Worm (Caenorhabditis elegans): ENCODE results near the gene cept-2.

cept-2 gene

DNA sequence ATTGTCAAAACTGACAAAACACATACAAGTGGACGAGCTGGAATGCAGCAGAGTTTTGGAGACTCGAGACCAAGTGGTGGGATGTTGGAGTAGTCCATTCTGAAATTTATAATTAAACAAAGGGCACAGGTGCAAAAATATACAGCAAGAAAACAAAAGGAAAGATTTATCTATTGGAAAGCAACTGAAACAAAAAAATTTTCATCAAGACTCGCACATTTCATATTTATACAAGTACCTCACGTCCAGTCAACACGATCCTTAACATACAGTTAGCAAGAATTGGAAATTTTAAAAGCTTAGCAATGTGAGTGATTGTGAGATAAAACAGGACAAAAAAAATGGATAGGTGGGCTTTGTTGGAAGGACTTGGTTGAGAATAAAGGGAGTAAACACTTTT lies 33.3 kb upstream of the cept-2 start, which contains the start of gene F47B8.1:
Gene F47B8.1, minus strand, starts transcription at position 101 of the 400 bp plus-strand sequence.
- TF ChIP-seq hrde-1 (tag; optimal IDR thresholded peaks at IDR 0.05; ENCODE audit: borderline replicate concordance) (no peak), F49E8.2 (tag; optimal IDR thresholded peaks at IDR 0.05; ENCODE audit: insufficient read depth) (no peak), tbp1 (GFP tag; optimal IDR thresholded peaks at IDR 0.05) (no peak), F33H1.4 (GFP tag; IDR thresholded peaks at IDR 0.05) (no peak), ceh-40 (GFP tag; IDR thresholded peaks at IDR 0.05) (no peak), lin-40 (tag; optimal IDR thresholded peaks at IDR 0.05) (no peak), akir-1 (GFP tag; optimal IDR thresholded peaks at IDR 0.05) (no peak), pha-4 (tag; optimal IDR thresholded peaks at IDR 0.05) (no peak), ccch-3 (GFP tag; optimal IDR thresholded peaks at IDR 0.05) (no peak), F52B5.7 (tag; optimal IDR thresholded peaks at IDR 0.05) (no peak), let-607 (tag; optimal IDR thresholded peaks at IDR 0.05) (no peak), Y79H2A.3 (GFP tag; conservative IDR thresholded peaks at IDR 0.05) (no peak), tlf-1 (GFP tag; optimal IDR thresholded peaks at IDR 0.05) (no peak), C17E4.6 (GFP tag; IDR thresholded peaks at IDR 0.05) (no peak), gei-17 (GFP tag; optimal IDR thresholded peaks at IDR 0.05) (no peak), zim-3 (tag; optimal IDR thresholded peaks at IDR 0.05) (no peak)

DNA sequence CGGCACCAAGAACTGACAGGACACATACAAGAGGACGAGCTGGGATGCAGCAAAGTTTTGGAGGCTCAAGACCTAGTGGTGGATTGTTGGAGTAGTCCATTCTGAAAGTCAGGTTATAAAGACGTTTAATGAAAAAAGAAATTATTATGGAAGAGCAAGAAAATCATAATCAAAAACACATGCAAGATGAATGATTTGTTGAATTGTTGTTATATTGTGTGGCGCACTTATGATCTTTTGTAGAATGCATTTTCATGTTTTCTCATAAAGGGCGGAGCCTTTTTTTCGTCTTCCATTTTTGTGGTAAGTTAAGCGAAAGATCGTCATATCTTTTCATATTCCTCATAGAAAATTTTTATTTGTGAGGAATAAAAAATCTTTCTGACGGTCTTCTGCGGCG lies 31.0 kb upstream of the cept-2 start, which contains the start of gene F47B8.2:
Gene F47B8.2, minus strand, starts transcription at position 101 of the 400 bp plus-strand sequence.
- no peak for TF ChIP-seq atf-7 (tag; optimal IDR thresholded peaks at IDR 0.05)
- TF ChIP-seq hlh-26 (GFP tag; conservative IDR thresholded peaks at IDR 0.05) = no peak
- TF ChIP-seq F55B11.4 (tag; optimal IDR thresholded peaks at IDR 0.05; ENCODE audit: borderline replicate concordance, insufficient read depth) = no peak
- no peak for TF ChIP-seq egl-44 (GFP tag; IDR thresholded peaks at IDR 0.05)
- no peak for TF ChIP-seq C06A6.2 (GFP tag; conservative IDR thresholded peaks at IDR 0.05)
- no peak for TF ChIP-seq F33H1.4 (GFP tag; IDR thresholded peaks at IDR 0.05)
- TF ChIP-seq egl-18 (GFP tag; IDR thresholded peaks at IDR 0.05) = no peak
- TF ChIP-seq let-607 (tag; optimal IDR thresholded peaks at IDR 0.05) = no peak
- no peak for TF ChIP-seq lir-1 (GFP tag; conservative IDR thresholded peaks at IDR 0.05)
- no peak for TF ChIP-seq bed-1 (GFP tag; IDR thresholded peaks at IDR 0.05)
- TF ChIP-seq lin-35 (GFP tag; optimal IDR thresholded peaks at IDR 0.05) = no peak
- no peak for TF ChIP-seq hmg-1.2 (GFP tag; IDR thresholded peaks at IDR 0.05)
- no peak for TF ChIP-seq Y67H2A.10 (GFP tag; conservative IDR thresholded peaks at IDR 0.05)
- no peak for TF ChIP-seq ztf-25 (GFP tag; IDR thresholded peaks at IDR 0.05)
- no peak for TF ChIP-seq dpl-1 (GFP tag; optimal IDR thresholded peaks at IDR 0.05)
- no peak for TF ChIP-seq madf-3 (GFP tag; IDR thresholded peaks at IDR 0.05)
- no peak for TF ChIP-seq mxl-1 (tag; optimal IDR thresholded peaks at IDR 0.05)
- TF ChIP-seq sea-2 (GFP tag; IDR thresholded peaks at IDR 0.05) = no peak

DNA sequence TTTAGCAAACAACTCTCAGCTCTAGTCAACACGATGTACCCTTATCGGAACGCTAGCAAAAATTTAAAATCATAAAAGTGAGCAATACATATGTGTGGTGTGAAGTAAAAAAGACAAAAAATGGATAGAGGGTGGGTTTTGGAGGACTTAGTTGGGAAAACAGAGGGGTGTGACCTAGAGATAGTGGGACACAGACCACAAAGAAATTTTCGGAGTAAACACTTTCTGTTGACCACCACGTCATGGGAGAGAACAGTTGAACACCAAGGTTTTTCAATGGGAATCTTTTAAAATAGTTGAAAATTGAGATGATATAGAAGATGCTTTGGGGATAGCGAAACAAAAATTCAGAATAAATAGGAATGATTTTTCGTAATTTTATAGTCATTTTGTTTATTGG lies 30.4 kb upstream of the cept-2 start:
- TF ChIP-seq lin-54 (GFP tag; optimal IDR thresholded peaks at IDR 0.05) (no peak), ccch-3 (GFP tag; optimal IDR thresholded peaks at IDR 0.05) (no peak), let-526 (GFP tag; IDR thresholded peaks at IDR 0.05) (no peak), egl-18 (GFP tag; IDR thresholded peaks at IDR 0.05) (no peak), madf-10 (tag; optimal IDR thresholded peaks at IDR 0.05) (no peak), nhr-80 (tag; optimal IDR thresholded peaks at IDR 0.05) (no peak), bed-2 (GFP tag; IDR thresholded peaks at IDR 0.05) (no peak), Y95B8A.8 (GFP tag; IDR thresholded peaks at IDR 0.05) (no peak), Y67H2A.10 (GFP tag; conservative IDR thresholded peaks at IDR 0.05) (no peak), F52B5.7 (tag; optimal IDR thresholded peaks at IDR 0.05) (no peak), hmg-1.2 (GFP tag; IDR thresholded peaks at IDR 0.05) (no peak), hmg-20 (GFP tag; IDR thresholded peaks at IDR 0.05) (no peak), madf-8 (GFP tag; conservative IDR thresholded peaks at IDR 0.05) (no peak), lir-1 (GFP tag; conservative IDR thresholded peaks at IDR 0.05) (no peak), nhr-90 (tag; optimal IDR thresholded peaks at IDR 0.05) (no peak), F23B12.7 (tag; optimal IDR thresholded peaks at IDR 0.05; ENCODE audit: insufficient read depth) (no peak), K12H6.12 (tag; optimal IDR thresholded peaks at IDR 0.05) (no peak), F22D6.2 (tag; optimal IDR thresholded peaks at IDR 0.05) (no peak), T26A5.8 (tag; optimal IDR thresholded peaks at IDR 0.05) (no peak), lin-26 (GFP tag; IDR thresholded peaks at IDR 0.05) (no peak)
